Worm (Caenorhabditis elegans) whole organism, late embryonic: Measurements from ENCODE around the gene lgc-8.

Experiments used
- elt-2 ChIP-seq: sonication (generic microtip); optimal IDR thresholded peaks from 2 replicates; lab custom pipeline; 2016; ENCODE audit warnings: missing genetic modification reagents, missing genetic modification characterization, missing compliant biosample characterization
- gmeb-2 ChIP-seq: sonication (generic microtip); optimal IDR thresholded peaks from 2 replicates; lab custom pipeline; 2016; ENCODE audit warnings: missing genetic modification characterization, inconsistent platforms, missing compliant biosample characterization

DNA sequence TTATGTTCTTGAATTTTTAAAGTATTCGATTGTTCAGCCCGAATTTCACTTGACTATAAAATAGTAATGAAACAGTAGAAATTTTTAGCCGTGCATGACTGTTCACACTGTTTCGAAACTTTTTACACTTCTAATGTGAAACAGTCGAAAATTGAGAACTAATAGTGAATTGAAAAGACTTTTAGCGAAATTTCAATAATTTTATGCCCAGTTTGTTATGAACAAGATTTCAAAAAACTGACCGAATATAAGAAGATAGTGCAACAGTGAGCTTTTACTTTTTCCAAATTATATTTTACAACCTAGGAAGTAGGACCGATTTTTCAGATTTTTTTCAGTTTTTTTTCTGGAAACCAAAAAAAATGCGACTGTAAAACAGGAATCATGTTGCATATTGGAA lies 10.6 kb upstream of the lgc-8 start:
- TF ChIP-seq gmeb-2 (tag; lab: Kevin White, UChicago), result no peak
- TF ChIP-seq elt-2 (tag; lab: Kevin White, UChicago), result no peak
